Fruit fly (Drosophila melanogaster): Measurements from ENCODE around the gene Obp18a.

The Obp18a gene

dm6 chrX:19165144-19166011, 29.7 kb upstream of the Obp18a start (continued):
- TF ChIP-seq CG10979 (tag; optimal IDR thresholded peaks at IDR 0.05) (no peak), kay (GFP tag; optimal IDR thresholded peaks at IDR 0.05) (no peak), Trl (optimal IDR thresholded peaks at IDR 0.05) (no peak), Trl (GFP tag; optimal IDR thresholded peaks at IDR 0.05) (no peak), Sin3A (optimal IDR thresholded peaks at IDR 0.05) (no peak), ftz-f1 (GFP tag; optimal IDR thresholded peaks at IDR 0.05) (no peak), CG11696 (GFP tag; IDR thresholded peaks at IDR 0.05) (no peak), CG4424 (GFP tag; optimal IDR thresholded peaks at IDR 0.05) (no peak), tll (GFP tag; optimal IDR thresholded peaks at IDR 0.05) (no peak), CG9215 (GFP tag; IDR thresholded peaks at IDR 0.05) (no peak), CG15479 (GFP tag; optimal IDR thresholded peaks at IDR 0.05) (no peak), CG31388 (GFP tag; optimal IDR thresholded peaks at IDR 0.05) (no peak), pita (GFP tag; optimal IDR thresholded peaks at IDR 0.05) (no peak), CG11398 (GFP tag; optimal IDR thresholded peaks at IDR 0.05) (no peak), kni (GFP tag; optimal IDR thresholded peaks at IDR 0.05) (no peak), bbx (GFP tag; IDR thresholded peaks at IDR 0.05; ENCODE audit: partially characterized antibody) (no peak), Rfx (GFP tag; IDR thresholded peaks at IDR 0.05) (no peak), pho (GFP tag; optimal IDR thresholded peaks at IDR 0.05) (no peak), CG10267 (tag; optimal IDR thresholded peaks at IDR 0.05) (no peak), CG18011 (GFP tag; optimal IDR thresholded peaks at IDR 0.05) (no peak), CG12071 (GFP tag; optimal IDR thresholded peaks at IDR 0.05) (no peak), nerfin-1 (tag; optimal IDR thresholded peaks at IDR 0.05) (no peak), abd-A (tag; optimal IDR thresholded peaks at IDR 0.05) (peak; percentile 8), CG18262 (tag; optimal IDR thresholded peaks at IDR 0.05) (peak; percentile 6), CG4707 (GFP tag; optimal IDR thresholded peaks at IDR 0.05) (no peak), HLH3B (GFP tag; IDR thresholded peaks at IDR 0.05) (no peak), CG1832 (GFP tag; optimal IDR thresholded peaks at IDR 0.05) (no peak), CG30020 (tag; optimal IDR thresholded peaks at IDR 0.05) (no peak), scrt (GFP tag; optimal IDR thresholded peaks at IDR 0.05) (no peak), sim (GFP tag; IDR thresholded peaks at IDR 0.05) (no peak), twi (tag; optimal IDR thresholded peaks at IDR 0.05) (no peak), Hsf (GFP tag; optimal IDR thresholded peaks at IDR 0.05) (no peak), bigmax (GFP tag; optimal IDR thresholded peaks at IDR 0.05) (no peak), wdn (GFP tag; IDR thresholded peaks at IDR 0.05) (no peak), Side (GFP tag; optimal IDR thresholded peaks at IDR 0.05) (no peak), CTCF (GFP tag; optimal IDR thresholded peaks at IDR 0.05) (no peak), CG5953 (GFP tag; IDR thresholded peaks at IDR 0.05) (no peak), CG8388 (GFP tag; optimal IDR thresholded peaks at IDR 0.05) (no peak), ERR (GFP tag; optimal IDR thresholded peaks at IDR 0.05) (no peak), Lim3 (GFP tag; IDR thresholded peaks at IDR 0.05) (no peak), Lpt (GFP tag; optimal IDR thresholded peaks at IDR 0.05) (no peak), Nf-YB (GFP tag; optimal IDR thresholded peaks at IDR 0.05) (no peak), CG3838 (GFP tag; optimal IDR thresholded peaks at IDR 0.05) (no peak), ttk (GFP tag; IDR thresholded peaks at IDR 0.05) (no peak), CG4617 (GFP tag; optimal IDR thresholded peaks at IDR 0.05; ENCODE audit: borderline replicate concordance) (no peak), CG7928 (GFP tag; optimal IDR thresholded peaks at IDR 0.05) (no peak), ind (GFP tag; optimal IDR thresholded peaks at IDR 0.05) (no peak), insv (GFP tag; optimal IDR thresholded peaks at IDR 0.05) (no peak), Atf3 (GFP tag; optimal IDR thresholded peaks at IDR 0.05) (no peak), CG9876 (GFP tag; optimal IDR thresholded peaks at IDR 0.05) (no peak), trem (tag; optimal IDR thresholded peaks at IDR 0.05) (no peak)
